Fruit fly (Drosophila melanogaster): Measurements from ENCODE around the gene Wdr37.

Gene Wdr37

DNA sequence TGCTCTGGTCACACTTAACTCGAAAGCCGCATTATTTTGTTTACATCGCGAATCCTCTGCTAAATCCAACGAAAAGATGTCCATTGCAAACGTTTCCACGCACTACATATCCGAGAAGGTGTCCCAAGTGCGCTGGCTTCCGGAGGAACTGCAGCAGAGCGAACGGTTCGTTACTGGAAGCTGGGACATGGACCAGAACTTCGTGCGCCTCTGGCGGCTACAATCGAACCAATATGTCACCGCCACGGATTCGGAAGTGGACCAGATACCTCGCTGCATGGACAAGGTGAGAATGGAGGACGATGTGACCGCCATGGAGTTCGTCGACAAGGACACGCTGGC is 35.9 kb downstream of the Wdr37 start:
- TF ChIP-seq psq (optimal IDR thresholded peaks at IDR 0.05) (no peak), CG8478 (optimal IDR thresholded peaks at IDR 0.05) (no peak), pan (optimal IDR thresholded peaks at IDR 0.05) (no peak), EcR (GFP tag; optimal IDR thresholded peaks at IDR 0.05) (no peak), usp (GFP tag; optimal IDR thresholded peaks at IDR 0.05) (no peak), Dll (optimal IDR thresholded peaks at IDR 0.05) (no peak)

DNA sequence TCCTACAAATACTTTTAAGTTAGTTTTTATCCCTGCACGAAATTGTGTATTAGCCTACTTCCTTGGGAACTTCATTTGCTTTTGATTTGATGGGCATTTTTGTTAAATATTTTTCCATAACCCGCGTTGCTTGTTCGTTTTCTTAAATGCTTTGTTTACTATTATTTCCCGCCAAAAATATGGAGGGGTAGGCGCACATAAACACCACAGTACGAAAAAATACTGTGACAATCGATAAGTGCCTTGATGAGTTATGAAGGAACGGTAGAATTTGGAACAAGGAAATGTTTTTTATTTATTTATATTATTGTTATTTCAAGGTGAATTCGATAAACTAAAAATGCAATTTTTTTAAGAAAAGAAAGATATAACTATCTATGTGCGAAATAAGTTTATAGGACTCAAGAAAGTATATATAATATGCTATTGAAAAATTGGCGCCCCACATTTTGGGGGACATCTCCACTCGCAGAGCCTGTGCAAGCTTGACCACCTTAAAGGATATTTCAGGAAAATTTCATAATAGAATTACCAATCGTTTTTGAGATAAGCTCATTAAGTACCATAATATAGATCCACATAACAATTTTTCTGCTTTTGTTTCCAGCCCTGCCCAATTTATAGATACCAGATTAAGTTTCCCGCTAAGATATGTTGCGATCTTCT is 36.4 kb downstream of the Wdr37 start, which contains the start of the genes WRNexo and Nup43:
Gene WRNexo (minus strand): TSS at position 185 of the 666 bp plus-strand sequence.
Gene Nup43 (plus strand): TSS at position 661 of the 666 bp plus-strand sequence.
- no peak for TF ChIP-seq CG8478 (optimal IDR thresholded peaks at IDR 0.05)
- TF ChIP-seq Dll (optimal IDR thresholded peaks at IDR 0.05): no peak
- no peak for TF ChIP-seq EcR (GFP tag; optimal IDR thresholded peaks at IDR 0.05)
- TF ChIP-seq usp (GFP tag; optimal IDR thresholded peaks at IDR 0.05): no peak
- TF ChIP-seq psq (optimal IDR thresholded peaks at IDR 0.05): no peak
- no peak for TF ChIP-seq pan (optimal IDR thresholded peaks at IDR 0.05)

DNA sequence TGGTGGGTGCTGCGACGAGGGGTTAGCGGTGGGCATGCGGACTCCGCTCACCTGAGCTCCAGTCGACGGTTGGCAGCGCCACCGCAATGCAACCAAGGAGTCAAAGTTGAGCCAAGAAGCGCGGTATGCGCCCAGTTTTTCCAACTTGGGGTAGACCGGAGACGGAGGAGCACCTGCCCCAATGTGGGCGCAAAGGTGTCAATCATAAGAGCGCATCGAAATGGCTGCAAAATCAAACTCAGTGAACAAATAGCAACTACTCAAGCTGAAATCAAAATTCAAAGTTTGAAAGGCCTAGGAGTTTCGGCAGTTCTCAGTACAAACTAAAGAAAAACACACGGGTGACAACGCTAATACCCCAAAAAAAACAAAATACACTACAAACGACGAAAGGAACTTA is 40.8 kb downstream of the Wdr37 start, which contains the start of gene hmw:
Gene hmw (plus strand): TSS at position 301 of the 400 bp plus-strand sequence.
- no peak for TF ChIP-seq pan (optimal IDR thresholded peaks at IDR 0.05)
- no peak for TF ChIP-seq CG8478 (optimal IDR thresholded peaks at IDR 0.05)
- TF ChIP-seq usp (GFP tag; optimal IDR thresholded peaks at IDR 0.05): no peak
- no peak for TF ChIP-seq Dll (optimal IDR thresholded peaks at IDR 0.05)
- TF ChIP-seq EcR (GFP tag; optimal IDR thresholded peaks at IDR 0.05): no peak
- TF ChIP-seq psq (optimal IDR thresholded peaks at IDR 0.05): no peak

DNA sequence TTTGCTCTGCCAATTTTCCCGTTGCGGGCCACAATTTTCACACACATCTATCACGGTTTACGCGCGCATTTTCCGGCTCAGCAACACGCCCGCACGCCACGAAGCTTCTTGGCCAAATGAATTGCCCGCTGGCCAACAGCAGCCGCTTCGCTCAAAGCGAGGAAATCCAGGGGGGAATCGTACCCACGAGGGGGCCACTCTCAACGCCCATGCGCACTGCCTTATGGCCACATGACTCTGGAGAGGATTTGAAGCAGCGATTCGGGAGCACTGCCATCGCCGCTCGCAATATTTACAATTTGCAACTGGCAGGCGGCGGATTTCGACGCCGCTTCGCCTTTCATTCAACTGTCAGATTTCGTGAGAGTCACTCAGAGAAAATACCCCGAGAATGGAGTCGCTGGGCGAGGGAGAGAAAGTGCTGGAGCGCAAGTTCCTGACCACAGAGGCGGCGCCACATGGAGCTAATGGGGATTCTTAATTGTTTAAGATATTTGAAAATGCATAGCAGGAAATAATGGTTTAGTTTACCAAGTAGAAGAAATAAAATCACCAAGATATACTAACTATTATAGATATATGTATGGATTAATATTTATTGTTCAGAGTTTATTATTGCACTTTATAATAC is 41.8 kb downstream of the Wdr37 start, which contains the start of gene CG15803:
Gene CG15803 (minus strand): TSS at position 99 of the 631 bp plus-strand sequence.
- TF ChIP-seq EcR (GFP tag; optimal IDR thresholded peaks at IDR 0.05): no peak
- TF ChIP-seq CG8478 (optimal IDR thresholded peaks at IDR 0.05): no peak
- TF ChIP-seq psq (optimal IDR thresholded peaks at IDR 0.05): no peak
- no peak for TF ChIP-seq pan (optimal IDR thresholded peaks at IDR 0.05)
- TF ChIP-seq Dll (optimal IDR thresholded peaks at IDR 0.05): peak; percentile 61
- no peak for TF ChIP-seq usp (GFP tag; optimal IDR thresholded peaks at IDR 0.05)

DNA sequence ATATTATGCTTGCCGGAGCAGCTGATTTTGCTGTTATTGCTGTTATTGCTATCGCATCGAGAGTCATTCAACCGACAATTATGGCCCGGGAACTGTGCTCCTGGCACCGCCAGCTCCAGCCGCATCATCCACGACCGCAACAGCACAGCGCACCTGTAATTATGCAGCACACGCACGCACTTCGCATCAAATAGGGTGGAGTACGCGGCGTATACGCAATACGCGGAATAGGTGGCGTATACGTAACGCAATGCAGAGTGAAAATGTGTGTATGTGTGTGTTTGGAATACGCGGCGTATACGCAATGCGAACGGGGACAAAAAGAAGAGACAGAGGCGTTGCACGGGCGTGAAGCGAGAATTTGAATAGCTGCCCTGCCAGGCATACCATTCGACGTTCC is 46.7 kb downstream of the Wdr37 start:
- TF ChIP-seq pan (optimal IDR thresholded peaks at IDR 0.05) (no peak), EcR (GFP tag; optimal IDR thresholded peaks at IDR 0.05) (no peak), Dll (optimal IDR thresholded peaks at IDR 0.05) (no peak), psq (optimal IDR thresholded peaks at IDR 0.05) (no peak), CG8478 (optimal IDR thresholded peaks at IDR 0.05) (no peak), usp (GFP tag; optimal IDR thresholded peaks at IDR 0.05) (no peak)
